Worm (Caenorhabditis elegans) whole organism, L4/young adult: ENCODE measurements around the gene clhm-1.

Experiments used
- W03F9.2 ChIP-seq: fragments of 150-350 bp; optimal IDR thresholded peaks from 2 replicates; lab custom pipeline; 2014; ENCODE audit warnings: missing biosample characterization, missing genetic modification characterization
- him-1 ChIP-seq: sonication (generic microtip); optimal IDR thresholded peaks from 2 replicates; lab custom pipeline; 2016; ENCODE audit warnings: missing genotype, missing genetic modification reagents, missing genetic modification characterization, missing compliant biosample characterization

ce11 chrII:6901795-6902194, 31.0 kb upstream of the clhm-1 start, which contains the start of gene psmd-9:
- no peak for TF ChIP-seq him-1 (tag; lab: Kevin White, UChicago)
- TF ChIP-seq W03F9.2 (tag; lab: Kevin White, UChicago) = no peak
